Worm (Caenorhabditis elegans): ENCODE data around the gene wago-5.

DNA sequence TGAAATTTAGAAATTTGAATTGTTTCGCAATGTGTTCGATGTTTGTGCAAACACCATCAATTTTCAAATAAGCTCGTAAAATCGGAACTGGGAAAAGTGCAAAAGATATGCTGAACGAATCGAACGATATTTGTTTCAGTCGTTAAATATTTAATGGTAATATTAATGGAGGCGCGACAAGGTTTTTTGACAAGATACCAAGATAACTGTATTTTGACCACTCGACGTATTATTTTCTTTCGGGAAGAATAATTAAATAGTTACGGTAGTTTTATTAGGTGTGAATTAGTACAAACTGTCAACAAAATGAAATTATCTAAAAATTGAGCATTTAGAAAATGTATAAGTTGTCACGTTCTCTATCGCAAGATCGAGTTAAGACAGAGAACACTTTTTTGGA is 11.0 kb downstream of the wago-5 start:
- TF ChIP-seq him-1 (tag; optimal IDR thresholded peaks at IDR 0.05) (no peak), dao-5 (tag; optimal IDR thresholded peaks at IDR 0.05) (no peak), W03F9.2 (tag; optimal IDR thresholded peaks at IDR 0.05) (no peak)
